Worm (Caenorhabditis elegans): Measurements from ENCODE around the gene dpf-4.

Gene dpf-4

ce11 chrIII:5836816-5837215, 22.3 kb upstream of the dpf-4 start, which contains the start of gene W04D12.1:
W04D12.1 (plus strand) TSS chrIII:5836926.
- no peak for TF ChIP-seq snpc-4 (tag; optimal IDR thresholded peaks at IDR 0.05)
- TF ChIP-seq nhr-12 (tag; optimal IDR thresholded peaks at IDR 0.05), result no peak
- no peak for TF ChIP-seq nhr-77 (tag; optimal IDR thresholded peaks at IDR 0.05)
- TF ChIP-seq unc-30 (tag; optimal IDR thresholded peaks at IDR 0.05), result no peak
- TF ChIP-seq skn-1 (tag; optimal IDR thresholded peaks at IDR 0.05), result peak; percentile 29
- peak; percentile 6 for TF ChIP-seq unc-130 (tag; optimal IDR thresholded peaks at IDR 0.05)
- no peak for TF ChIP-seq nhr-19 (GFP tag; conservative IDR thresholded peaks at IDR 0.05)
- peak; percentile 56 for TF ChIP-seq mep-1 (tag; optimal IDR thresholded peaks at IDR 0.05)
- no peak for TF ChIP-seq grh-1 (GFP tag; IDR thresholded peaks at IDR 0.05)
- no peak for TF ChIP-seq F16B12.6 (tag; optimal IDR thresholded peaks at IDR 0.05)
- TF ChIP-seq nhr-85 (tag), result peak; percentile 72
- TF ChIP-seq sptf-1 (tag; optimal IDR thresholded peaks at IDR 0.05), result no peak
- TF ChIP-seq dsc-1 (tag; optimal IDR thresholded peaks at IDR 0.05), result no peak
- TF ChIP-seq swsn-7 (tag; optimal IDR thresholded peaks at IDR 0.05), result no peak
- TF ChIP-seq ets-5 (GFP tag; IDR thresholded peaks at IDR 0.05), result no peak
- no peak for TF ChIP-seq ceh-82 (tag; optimal IDR thresholded peaks at IDR 0.05)
- no peak for TF ChIP-seq efl-3 (GFP tag; optimal IDR thresholded peaks at IDR 0.05)
- no peak for TF ChIP-seq nhr-28 (tag; optimal IDR thresholded peaks at IDR 0.05)
- no peak for TF ChIP-seq aha-1 (tag; optimal IDR thresholded peaks at IDR 0.05)
- peak; percentile 21 for TF ChIP-seq lin-14 (GFP tag; optimal IDR thresholded peaks at IDR 0.05)
- no peak for TF ChIP-seq mef-2 (tag; optimal IDR thresholded peaks at IDR 0.05)
- TF ChIP-seq hlh-4 (tag; optimal IDR thresholded peaks at IDR 0.05), result no peak
- TF ChIP-seq snu-23 (GFP tag; optimal IDR thresholded peaks at IDR 0.05), result peak; percentile 20
- TF ChIP-seq lsy-2 (tag; optimal IDR thresholded peaks at IDR 0.05), result peak in 1 of 2 experiments; percentile 24
- TF ChIP-seq nhr-47 (tag; optimal IDR thresholded peaks at IDR 0.05), result no peak
- no peak for TF ChIP-seq nhr-84 (tag; optimal IDR thresholded peaks at IDR 0.05)
- no peak for TF ChIP-seq lin-39 (tag; optimal IDR thresholded peaks at IDR 0.05)
- TF ChIP-seq nhr-71 (tag; optimal IDR thresholded peaks at IDR 0.05), result peak; percentile 12
- TF ChIP-seq jun-1 (tag; optimal IDR thresholded peaks at IDR 0.05), result no peak
- no peak for TF ChIP-seq pag-3 (tag; optimal IDR thresholded peaks at IDR 0.05; ENCODE audit: borderline replicate concordance, insufficient read depth)
- TF ChIP-seq tlp-1 (tag; optimal IDR thresholded peaks at IDR 0.05), result no peak
- TF ChIP-seq nhr-11 (tag; optimal IDR thresholded peaks at IDR 0.05), result no peak
- TF ChIP-seq vab-15 (tag; optimal IDR thresholded peaks at IDR 0.05), result no peak
- TF ChIP-seq egl-27 (tag; optimal IDR thresholded peaks at IDR 0.05), result no peak
- TF ChIP-seq nhr-237 (tag; optimal IDR thresholded peaks at IDR 0.05), result no peak
- TF ChIP-seq elt-3 (tag; optimal IDR thresholded peaks at IDR 0.05), result no peak
- TF ChIP-seq nhr-76 (tag; optimal IDR thresholded peaks at IDR 0.05), result no peak
- peak; percentile 33 for TF ChIP-seq nhr-20 (tag; optimal IDR thresholded peaks at IDR 0.05)
- TF ChIP-seq ztf-4 (tag; optimal IDR thresholded peaks at IDR 0.05), result no peak
- no peak for TF ChIP-seq unc-86 (tag; optimal IDR thresholded peaks at IDR 0.05)
- no peak for TF ChIP-seq aly-2 (tag; optimal IDR thresholded peaks at IDR 0.05)
- TF ChIP-seq alr-1 (tag; optimal IDR thresholded peaks at IDR 0.05; ENCODE audit: borderline replicate concordance), result no peak
- TF ChIP-seq C16A3.4 (tag; optimal IDR thresholded peaks at IDR 0.05), result no peak
- TF ChIP-seq elt-2 (tag; optimal IDR thresholded peaks at IDR 0.05), result no peak
- TF ChIP-seq ztf-11 (tag; optimal IDR thresholded peaks at IDR 0.05), result no peak
- peak; percentile 94 for TF ChIP-seq blmp-1 (tag; optimal IDR thresholded peaks at IDR 0.05)
- TF ChIP-seq hlh-17 (GFP tag; optimal IDR thresholded peaks at IDR 0.05; ENCODE audit: borderline replicate concordance), result no peak
- TF ChIP-seq zip-4 (GFP tag; optimal IDR thresholded peaks at IDR 0.05), result no peak
- no peak for TF ChIP-seq ama-1 (optimal IDR thresholded peaks at IDR 0.05)
- no peak for TF ChIP-seq fos-1 (tag; optimal IDR thresholded peaks at IDR 0.05)
- no peak for TF ChIP-seq C34B4.2 (tag; optimal IDR thresholded peaks at IDR 0.05)
- TF ChIP-seq fkh-4 (tag; optimal IDR thresholded peaks at IDR 0.05; ENCODE audit: borderline replicate concordance), result no peak
- TF ChIP-seq ceh-90 (tag; optimal IDR thresholded peaks at IDR 0.05), result no peak
- TF ChIP-seq irx-1 (tag; optimal IDR thresholded peaks at IDR 0.05), result no peak
- TF ChIP-seq lin-13 (GFP tag; optimal IDR thresholded peaks at IDR 0.05), result no peak

Measured in whole organism, L1 larva.